Worm (Caenorhabditis elegans): Measurements from ENCODE around the gene R10E11.9.

Gene R10E11.9

ce11 chrIII:9793592-9794417 is at the start of gene R10E11.9, which contains the start of gene mcm-6 (continued):
- no peak for TF ChIP-seq rec-8 (tag; optimal IDR thresholded peaks at IDR 0.05)
- TF ChIP-seq mcd-1 (GFP tag; IDR thresholded peaks at IDR 0.05), result peak; percentile 13; the same call in 1 of the 2 replicates
- no peak for TF ChIP-seq atf-7 (tag; optimal IDR thresholded peaks at IDR 0.05)
- no peak for TF ChIP-seq pbrm-1 (GFP tag; IDR thresholded peaks at IDR 0.05)
- TF ChIP-seq nhr-179 (tag; optimal IDR thresholded peaks at IDR 0.05), result no peak
- no peak for TF ChIP-seq K12H6.12 (tag; optimal IDR thresholded peaks at IDR 0.05)
- TF ChIP-seq ztf-6 (GFP tag; IDR thresholded peaks at IDR 0.05), result no peak
- peak; percentile 86 for TF ChIP-seq F33H1.4 (GFP tag; IDR thresholded peaks at IDR 0.05)
- no peak for TF ChIP-seq B0035.1 (tag; optimal IDR thresholded peaks at IDR 0.05)
- peak; percentile 66 for TF ChIP-seq snpc-3.4 (tag; optimal IDR thresholded peaks at IDR 0.05)
- no peak for TF ChIP-seq attf-6 (GFP tag; IDR thresholded peaks at IDR 0.05)
- no peak for TF ChIP-seq nhr-120 (GFP tag; IDR thresholded peaks at IDR 0.05)
- TF ChIP-seq let-607 (tag; optimal IDR thresholded peaks at IDR 0.05), result no peak
- TF ChIP-seq sdz-38 (tag; optimal IDR thresholded peaks at IDR 0.05), result no peak
- no peak for TF ChIP-seq ama-1 (optimal IDR thresholded peaks at IDR 0.05)
- no peak for TF ChIP-seq ama-1 (GFP tag; optimal IDR thresholded peaks at IDR 0.05)
- TF ChIP-seq hmg-20 (GFP tag; IDR thresholded peaks at IDR 0.05), result no peak
- TF ChIP-seq C06A6.2 (GFP tag; conservative IDR thresholded peaks at IDR 0.05), result no peak
- TF ChIP-seq lsy-27 (tag; optimal IDR thresholded peaks at IDR 0.05; ENCODE audit: borderline replicate concordance, insufficient read depth), result no peak
- no peak for TF ChIP-seq Y53G8AR.9 (GFP tag; conservative IDR thresholded peaks at IDR 0.05)
- TF ChIP-seq attf-5 (GFP tag; optimal IDR thresholded peaks at IDR 0.05), result peak; percentile 0
- peak; percentile 87 for TF ChIP-seq efl-1 (GFP tag; optimal IDR thresholded peaks at IDR 0.05)
- TF ChIP-seq Y79H2A.3 (GFP tag; conservative IDR thresholded peaks at IDR 0.05), result 0 out of 2 replicates have a peak, but pooled peaks have one; percentile 6
- no peak for TF ChIP-seq F37B4.10 (GFP tag; IDR thresholded peaks at IDR 0.05)
- no peak for TF ChIP-seq ccch-3 (GFP tag; optimal IDR thresholded peaks at IDR 0.05)
- TF ChIP-seq egrh-3 (GFP tag; IDR thresholded peaks at IDR 0.05), result no peak
- no peak for TF ChIP-seq nhr-27 (tag; optimal IDR thresholded peaks at IDR 0.05)
- no peak for TF ChIP-seq die-1 (tag; optimal IDR thresholded peaks at IDR 0.05)

- TF ChIP-seq zim-3 (tag; optimal IDR thresholded peaks at IDR 0.05) (no peak), ceh-91 (GFP tag; IDR thresholded peaks at IDR 0.05) (no peak), aptf-3 (GFP tag; IDR thresholded peaks at IDR 0.05) (no peak), T07F8.4 (tag; optimal IDR thresholded peaks at IDR 0.05) (no peak), lin-35 (GFP tag; optimal IDR thresholded peaks at IDR 0.05) (no peak), K12H6.12 (tag; optimal IDR thresholded peaks at IDR 0.05) (no peak), snpc-1.3 (tag; optimal IDR thresholded peaks at IDR 0.05; ENCODE audit: insufficient read depth) (no peak), lin-54 (GFP tag; optimal IDR thresholded peaks at IDR 0.05) (no peak), nhr-80 (tag; optimal IDR thresholded peaks at IDR 0.05) (no peak), egl-18 (GFP tag; IDR thresholded peaks at IDR 0.05) (no peak), repo-1 (tag; optimal IDR thresholded peaks at IDR 0.05) (no peak), lag-1 (GFP tag; IDR thresholded peaks at IDR 0.05) (no peak), lsl-1 (GFP tag; optimal IDR thresholded peaks at IDR 0.05) (no peak), ztf-18 (tag; optimal IDR thresholded peaks at IDR 0.05) (no peak), F49E8.2 (tag; optimal IDR thresholded peaks at IDR 0.05; ENCODE audit: insufficient read depth) (no peak), nhr-179 (tag; optimal IDR thresholded peaks at IDR 0.05) (no peak), Y95B8A.8 (GFP tag; IDR thresholded peaks at IDR 0.05) (no peak), tlf-1 (GFP tag; optimal IDR thresholded peaks at IDR 0.05) (no peak), aptf-2 (GFP tag; conservative IDR thresholded peaks at IDR 0.05) (no peak), athp-1 (tag; optimal IDR thresholded peaks at IDR 0.05) (no peak)
Measured at ce11 chrIII:9834888-9835287, 41.4 kb upstream of the R10E11.9 start, which contains the start of gene K11H3.8. Gene K11H3.8, plus strand, starts transcription at chrIII:9835188.
